Worm (Caenorhabditis elegans) whole organism, midembryonic: ENCODE results near the gene Y62H9A.10.

Source experiments
- T22C8.4 ChIP-seq: fragments of 200-800 bp; sonication (Bioruptor generic); IDR thresholded peaks from 2 replicates; pipeline ENCODE4 v1.3.6; 2022; ENCODE audit warnings: missing genetic modification characterization, missing compliant biosample characterization
- cog-1 ChIP-seq: sonication (generic microtip); optimal IDR thresholded peaks from 2 replicates; lab custom pipeline; 2016; ENCODE audit warnings: missing genetic modification characterization, missing compliant biosample characterization
- flt-1 ChIP-seq: fragments of 200-800 bp; sonication (Bioruptor generic); IDR thresholded peaks from 2 replicates; pipeline ENCODE4 v1.3.6; 2022; ENCODE audit warnings: missing genetic modification characterization, missing compliant biosample characterization
- klf-2 ChIP-seq: fragments of 200-800 bp; sonication (Bioruptor generic); conservative IDR thresholded peaks from 2 replicates; pipeline ENCODE4 v1.3.6; 2022; ENCODE audit warnings: missing genetic modification reagents, missing genetic modification characterization, missing compliant biosample characterization
- med-1 ChIP-seq: sonication (generic microtip); optimal IDR thresholded peaks from 2 replicates; lab custom pipeline; 2017; ENCODE audit warnings: missing genetic modification characterization, mild to moderate bottlenecking, missing compliant biosample characterization, antibody characterized with exemption, missing genetic modification reagents; ENCODE audit not compliant: insufficient read depth
- ref-1 ChIP-seq: fragments of 200-800 bp; sonication (Bioruptor generic); conservative IDR thresholded peaks from 2 replicates; pipeline ENCODE4 v1.3.6; 2022; ENCODE audit warnings: missing genetic modification reagents, missing genetic modification characterization, missing compliant biosample characterization
- tab-1 ChIP-seq: fragments of 200-800 bp; sonication (Bioruptor generic); IDR thresholded peaks from 2 replicates; pipeline ENCODE4 v1.3.6; 2022; ENCODE audit warnings: missing genetic modification characterization, missing compliant biosample characterization
- ztf-23 ChIP-seq: fragments of 200-800 bp; sonication (Bioruptor generic); IDR thresholded peaks from 2 replicates; pipeline ENCODE4 v1.3.6; 2022; ENCODE audit warnings: missing genetic modification reagents, missing genetic modification characterization, missing compliant biosample characterization
- ztf-29 ChIP-seq: fragments of 200-800 bp; sonication (Bioruptor generic); IDR thresholded peaks from 2 replicates; pipeline ENCODE4 v1.3.6; 2022; ENCODE audit warnings: missing genetic modification reagents, missing genetic modification characterization, missing compliant biosample characterization

Gene Y62H9A.10

ce11 chrX:11882800-11883199 lies 19.8 kb downstream of the Y62H9A.10 start, which contains the start of the genes Y62H9A.5 and ule-5:
TSS of gene Y62H9A.5 (minus strand) at chrX:11882900.
TSS of gene ule-5 (plus strand) at chrX:11883127.
- TF ChIP-seq flt-1 (no peak), cog-1 (no peak), med-1 (no peak), klf-2 (GFP tag; lab: Robert Waterston, UW) (no peak), ref-1 (GFP tag; lab: Robert Waterston, UW) (no peak)

- no peak for TF ChIP-seq ref-1 (GFP tag; lab: Robert Waterston, UW)
- TF ChIP-seq ztf-23 (GFP tag; lab: Robert Waterston, UW): no peak
- TF ChIP-seq med-1: no peak
- no peak for TF ChIP-seq cog-1
- TF ChIP-seq tab-1 (GFP tag; lab: Robert Waterston, UW): no peak
- no peak for TF ChIP-seq T22C8.4
- TF ChIP-seq flt-1: no peak
- TF ChIP-seq klf-2 (GFP tag; lab: Robert Waterston, UW): no peak
- TF ChIP-seq ztf-29 (GFP tag; lab: Robert Waterston, UW): no peak
These were observed 22.7 kb downstream of the Y62H9A.10 start, which contains the start of the genes Y62H9A.3 and Y62H9A.4 for ce11 chrX:11879871-11880270. TSS of gene Y62H9A.3 (minus strand) at chrX:11879971. TSS of gene Y62H9A.4 (plus strand) at chrX:11880126.

- TF ChIP-seq ztf-23 (GFP tag; lab: Robert Waterston, UW) (no peak), tab-1 (GFP tag; lab: Robert Waterston, UW) (no peak), T22C8.4 (no peak), med-1 (no peak), klf-2 (GFP tag; lab: Robert Waterston, UW) (no peak), ztf-29 (GFP tag; lab: Robert Waterston, UW) (no peak), ref-1 (GFP tag; lab: Robert Waterston, UW) (no peak), flt-1 (no peak), cog-1 (no peak)
These were observed 24.5 kb downstream of the Y62H9A.10 start, which contains the start of gene Y62H9A.2 for ce11 chrX:11878109-11878508. TSS of gene Y62H9A.2 (minus strand) at chrX:11878209.

ce11 chrX:11875260-11875659 lies 27.3 kb downstream of the Y62H9A.10 start, which contains the start of gene Y62H9A.1:
TSS of gene Y62H9A.1 (plus strand) at chrX:11875541.
- TF ChIP-seq med-1 (no peak), cog-1 (no peak), ztf-23 (GFP tag; lab: Robert Waterston, UW) (no peak), tab-1 (GFP tag; lab: Robert Waterston, UW) (no peak)

ce11 chrX:11872210-11872609 lies 30.4 kb downstream of the Y62H9A.10 start:
- no peak for TF ChIP-seq ref-1 (GFP tag; lab: Robert Waterston, UW)
- no peak for TF ChIP-seq ztf-23 (GFP tag; lab: Robert Waterston, UW)
- TF ChIP-seq tab-1 (GFP tag; lab: Robert Waterston, UW): no peak
- TF ChIP-seq T22C8.4: no peak
- no peak for TF ChIP-seq med-1

ce11 chrX:11870393-11870792 lies 32.2 kb downstream of the Y62H9A.10 start:
- no peak for TF ChIP-seq ztf-29 (GFP tag; lab: Robert Waterston, UW)
- TF ChIP-seq ztf-23 (GFP tag; lab: Robert Waterston, UW): no peak
- no peak for TF ChIP-seq cog-1
- TF ChIP-seq T22C8.4: no peak
- TF ChIP-seq flt-1: no peak
- no peak for TF ChIP-seq tab-1 (GFP tag; lab: Robert Waterston, UW)
- no peak for TF ChIP-seq klf-2 (GFP tag; lab: Robert Waterston, UW)
- TF ChIP-seq ref-1 (GFP tag; lab: Robert Waterston, UW): no peak
- TF ChIP-seq med-1: no peak

ce11 chrX:11869260-11869659 lies 33.3 kb downstream of the Y62H9A.10 start, which contains the start of gene dot-1.2:
TSS of gene dot-1.2 (minus strand) at chrX:11869360.
- TF ChIP-seq klf-2 (GFP tag; lab: Robert Waterston, UW) (no peak), T22C8.4 (no peak), tab-1 (GFP tag; lab: Robert Waterston, UW) (no peak), ztf-29 (GFP tag; lab: Robert Waterston, UW) (no peak), med-1 (no peak), ztf-23 (GFP tag; lab: Robert Waterston, UW) (no peak), cog-1 (no peak), flt-1 (no peak), ref-1 (GFP tag; lab: Robert Waterston, UW) (no peak)

ce11 chrX:11865083-11865482 lies 37.5 kb downstream of the Y62H9A.10 start, which contains the start of gene F54F7.6:
TSS of gene F54F7.6 (plus strand) at chrX:11865383.
- no peak for TF ChIP-seq T22C8.4
- TF ChIP-seq tab-1 (GFP tag; lab: Robert Waterston, UW): no peak
- TF ChIP-seq cog-1: no peak
- TF ChIP-seq ztf-23 (GFP tag; lab: Robert Waterston, UW): no peak
- TF ChIP-seq klf-2 (GFP tag; lab: Robert Waterston, UW): no peak
- TF ChIP-seq ref-1 (GFP tag; lab: Robert Waterston, UW): no peak
- TF ChIP-seq med-1: no peak

- TF ChIP-seq T22C8.4 (no peak), tab-1 (GFP tag; lab: Robert Waterston, UW) (no peak), flt-1 (no peak), ref-1 (GFP tag; lab: Robert Waterston, UW) (no peak), ztf-29 (GFP tag; lab: Robert Waterston, UW) (no peak), klf-2 (GFP tag; lab: Robert Waterston, UW) (no peak), ztf-23 (GFP tag; lab: Robert Waterston, UW) (no peak), med-1 (no peak), cog-1 (no peak)
These were observed 39.3 kb downstream of the Y62H9A.10 start, which contains the start of gene F54F7.10 for ce11 chrX:11863307-11863706. TSS of gene F54F7.10 (plus strand) at chrX:11863607.

- TF ChIP-seq ztf-23 (GFP tag; lab: Robert Waterston, UW) (no peak), med-1 (no peak), flt-1 (no peak), ref-1 (GFP tag; lab: Robert Waterston, UW) (no peak), T22C8.4 (no peak), ztf-29 (GFP tag; lab: Robert Waterston, UW) (no peak), klf-2 (GFP tag; lab: Robert Waterston, UW) (no peak), tab-1 (GFP tag; lab: Robert Waterston, UW) (no peak), cog-1 (no peak)
These were observed 45.4 kb downstream of the Y62H9A.10 start, which contains the start of gene mes-1 for ce11 chrX:11857178-11857577. TSS of gene mes-1 (plus strand) at chrX:11857478.
